Fruit fly (Drosophila melanogaster): Measurements from ENCODE around the gene Glut4EF.
A peak's percentile ranks its signal among the peaks of the same experiment; 100 is the strongest.

The Glut4EF gene

DNA sequence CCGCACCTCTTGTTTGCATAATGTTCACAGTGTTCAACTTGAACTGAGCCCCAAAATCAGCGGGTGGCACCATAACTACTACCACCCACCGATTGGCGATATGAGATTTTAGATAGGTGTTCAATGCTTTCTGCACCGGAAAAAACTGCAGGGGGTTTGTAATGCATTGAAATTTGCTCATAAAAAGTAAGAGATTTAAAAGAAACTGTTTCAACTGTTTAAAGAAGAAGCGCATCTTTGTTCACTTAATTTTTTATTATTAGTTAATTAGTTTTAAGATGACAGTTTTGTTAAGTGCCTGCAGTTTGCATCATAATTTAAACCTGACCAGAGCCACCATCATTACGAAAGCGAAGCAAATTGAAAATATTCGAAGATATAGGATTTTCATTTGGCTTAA lies 50.0 kb downstream of the Glut4EF start:
- TF ChIP-seq pan (optimal IDR thresholded peaks at IDR 0.05) (no peak), usp (GFP tag; optimal IDR thresholded peaks at IDR 0.05) (no peak), CG8478 (optimal IDR thresholded peaks at IDR 0.05) (no peak), psq (optimal IDR thresholded peaks at IDR 0.05) (no peak), EcR (GFP tag; optimal IDR thresholded peaks at IDR 0.05) (no peak)

DNA sequence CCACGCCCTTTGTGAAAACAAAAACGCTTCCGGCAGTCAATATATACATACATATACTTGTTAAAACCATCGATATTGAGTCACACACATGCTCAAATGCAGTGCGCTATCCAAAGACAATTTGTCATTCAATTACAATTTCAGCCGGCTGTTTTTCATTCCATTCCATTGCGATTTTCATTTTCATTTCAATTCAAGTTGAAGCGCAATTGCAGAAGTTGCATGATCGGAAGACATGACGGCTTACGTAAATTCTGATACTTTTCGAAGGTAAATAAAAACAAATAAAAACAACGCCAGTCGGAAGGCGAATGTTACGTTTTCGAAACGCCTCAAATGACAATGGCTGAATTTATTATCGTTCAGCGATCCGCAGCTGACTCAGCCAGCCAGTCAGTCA lies 50.8 kb downstream of the Glut4EF start:
- TF ChIP-seq pan (optimal IDR thresholded peaks at IDR 0.05) (no peak), psq (optimal IDR thresholded peaks at IDR 0.05) (no peak), EcR (GFP tag; optimal IDR thresholded peaks at IDR 0.05) (no peak), Dll (optimal IDR thresholded peaks at IDR 0.05) (no peak), CG8478 (optimal IDR thresholded peaks at IDR 0.05) (no peak), usp (GFP tag; optimal IDR thresholded peaks at IDR 0.05) (no peak)

DNA sequence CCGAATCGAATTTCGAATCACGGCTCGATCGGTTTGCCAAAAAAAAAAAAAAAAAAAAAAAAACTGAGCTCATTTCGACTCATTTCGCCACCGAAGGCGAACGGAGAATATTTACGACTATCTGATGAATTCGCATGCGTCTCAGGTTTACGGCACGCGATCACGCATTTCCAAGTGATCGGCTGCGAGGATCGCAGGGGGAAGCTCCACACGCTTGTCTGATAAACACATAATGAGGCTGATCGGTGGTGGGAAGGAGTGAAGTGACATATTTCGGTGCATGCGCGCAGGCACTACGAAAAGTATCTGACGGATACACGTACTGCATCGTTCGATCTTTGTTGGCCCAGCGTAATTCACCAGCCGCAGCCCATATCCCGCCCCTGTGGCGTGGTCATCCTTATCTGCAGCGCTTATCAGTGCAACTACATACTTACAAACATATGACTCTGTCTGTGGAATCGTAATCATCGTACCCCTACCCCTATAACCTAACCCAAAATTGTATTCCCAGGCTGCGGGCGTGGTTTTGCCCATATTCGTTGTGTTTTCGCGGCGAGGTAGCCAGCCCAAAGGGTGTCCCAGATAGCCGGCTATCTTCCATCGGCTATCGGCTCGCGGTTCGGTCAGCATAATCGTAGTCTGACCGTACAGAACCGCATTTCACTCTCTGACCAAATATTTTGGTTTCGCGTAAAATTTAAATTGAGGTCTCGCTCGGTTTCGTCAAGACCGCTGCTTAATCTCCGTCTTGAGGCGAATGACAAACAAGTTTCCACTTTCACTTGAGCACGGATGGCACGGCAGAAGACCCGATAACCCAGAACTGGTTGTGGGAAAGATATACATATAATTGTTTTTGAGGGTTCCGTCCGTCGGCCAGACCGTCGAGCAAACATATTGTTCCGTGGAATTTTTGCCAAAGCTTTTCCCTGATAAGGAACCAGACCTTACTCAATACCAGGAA lies 52.7 kb downstream of the Glut4EF start:
- no peak for TF ChIP-seq Dll (optimal IDR thresholded peaks at IDR 0.05)
- no peak for TF ChIP-seq CG8478 (optimal IDR thresholded peaks at IDR 0.05)
- no peak for TF ChIP-seq psq (optimal IDR thresholded peaks at IDR 0.05)
- TF ChIP-seq EcR (GFP tag; optimal IDR thresholded peaks at IDR 0.05), result no peak
- no peak for TF ChIP-seq pan (optimal IDR thresholded peaks at IDR 0.05)
- no peak for TF ChIP-seq usp (GFP tag; optimal IDR thresholded peaks at IDR 0.05)

DNA sequence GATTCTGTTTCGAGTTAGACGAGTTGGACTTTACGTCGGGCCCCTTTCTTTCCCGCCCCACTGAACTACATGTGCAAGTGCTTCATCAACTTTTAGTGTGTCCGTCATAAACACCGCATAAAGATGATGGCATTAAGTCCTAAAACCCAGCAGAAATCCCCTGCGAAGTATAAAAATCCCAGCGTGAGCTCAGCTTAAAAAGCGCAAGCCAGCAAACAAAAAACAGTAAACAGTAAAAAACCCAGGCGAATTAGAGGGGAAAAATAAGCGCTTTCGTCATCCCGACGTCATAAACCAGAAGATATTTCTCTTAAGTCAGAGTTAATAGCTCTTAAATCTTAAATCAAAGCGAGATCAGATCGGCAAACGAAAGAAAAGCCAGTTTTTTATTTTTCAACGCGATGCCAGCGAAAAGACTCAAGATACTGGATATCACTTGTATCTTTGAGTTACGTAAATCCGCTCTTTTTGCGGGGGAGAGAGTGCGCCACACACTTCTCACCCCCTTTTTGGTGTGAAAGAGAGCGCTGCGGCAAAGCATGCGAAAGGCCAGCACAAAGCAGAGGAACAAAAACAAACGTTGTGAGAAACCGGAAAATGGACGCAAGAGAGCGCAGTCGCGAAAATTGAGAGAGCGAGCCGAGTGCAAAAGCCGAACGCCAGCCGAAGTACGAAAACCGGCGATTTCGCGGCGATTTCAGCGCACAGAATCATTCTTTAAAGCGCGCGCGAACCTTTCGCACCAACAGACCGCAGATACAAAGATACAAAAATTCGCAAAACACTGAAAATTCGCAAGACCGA lies 53.9 kb downstream of the Glut4EF start:
- TF ChIP-seq usp (GFP tag; optimal IDR thresholded peaks at IDR 0.05) (no peak), CG8478 (optimal IDR thresholded peaks at IDR 0.05) (no peak), pan (optimal IDR thresholded peaks at IDR 0.05) (no peak), EcR (GFP tag; optimal IDR thresholded peaks at IDR 0.05) (peak in 1 of 2 experiments; percentile 6), psq (optimal IDR thresholded peaks at IDR 0.05) (no peak), Dll (optimal IDR thresholded peaks at IDR 0.05) (peak; percentile 90)

DNA sequence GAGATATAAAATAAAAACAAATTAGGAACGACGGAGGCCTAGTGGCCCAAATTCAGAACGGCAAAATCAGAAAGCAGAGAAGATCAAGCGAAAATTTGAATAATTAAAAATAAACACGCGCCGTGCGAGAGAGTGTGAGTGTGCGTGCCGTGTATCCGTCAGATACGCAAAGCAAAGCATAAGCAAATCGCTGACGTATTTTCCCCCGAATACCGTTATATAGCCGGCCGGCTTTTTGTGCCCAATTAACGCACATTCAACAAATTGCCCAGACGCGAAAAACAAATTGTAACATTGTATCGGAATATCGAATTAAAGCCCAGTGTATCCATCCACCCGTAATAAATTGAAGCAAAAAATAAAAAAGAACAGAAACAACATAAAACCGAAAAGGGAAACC lies 54.7 kb downstream of the Glut4EF start:
- TF ChIP-seq pan (optimal IDR thresholded peaks at IDR 0.05) (no peak), CG8478 (optimal IDR thresholded peaks at IDR 0.05) (no peak), usp (GFP tag; optimal IDR thresholded peaks at IDR 0.05) (no peak), psq (optimal IDR thresholded peaks at IDR 0.05) (no peak), Dll (optimal IDR thresholded peaks at IDR 0.05) (no peak), EcR (GFP tag; optimal IDR thresholded peaks at IDR 0.05) (no peak)

DNA sequence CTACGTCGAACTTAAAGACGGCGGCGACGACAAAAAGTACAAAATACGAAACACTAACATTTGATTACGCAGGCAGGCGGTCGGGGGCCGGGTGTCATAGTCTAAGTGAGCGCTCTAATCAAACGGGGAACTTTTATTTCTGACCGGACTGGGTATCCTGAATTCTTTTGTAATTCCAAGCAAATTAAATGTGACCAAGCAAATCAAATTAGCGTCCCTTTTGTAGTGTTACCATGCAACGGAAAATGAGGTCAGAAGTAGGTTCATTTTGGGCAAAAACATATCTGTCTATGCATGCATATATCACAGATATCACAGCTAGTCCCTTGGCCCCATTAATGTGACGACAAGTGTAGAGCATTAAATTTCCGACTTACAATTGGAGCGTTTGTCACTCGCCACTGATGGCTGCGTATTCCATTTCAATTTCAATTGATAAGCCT lies 56.7 kb downstream of the Glut4EF start:
- TF ChIP-seq psq (optimal IDR thresholded peaks at IDR 0.05) (no peak), Dll (optimal IDR thresholded peaks at IDR 0.05) (no peak), pan (optimal IDR thresholded peaks at IDR 0.05) (no peak), CG8478 (optimal IDR thresholded peaks at IDR 0.05) (no peak), usp (GFP tag; optimal IDR thresholded peaks at IDR 0.05) (no peak), EcR (GFP tag; optimal IDR thresholded peaks at IDR 0.05) (no peak)

DNA sequence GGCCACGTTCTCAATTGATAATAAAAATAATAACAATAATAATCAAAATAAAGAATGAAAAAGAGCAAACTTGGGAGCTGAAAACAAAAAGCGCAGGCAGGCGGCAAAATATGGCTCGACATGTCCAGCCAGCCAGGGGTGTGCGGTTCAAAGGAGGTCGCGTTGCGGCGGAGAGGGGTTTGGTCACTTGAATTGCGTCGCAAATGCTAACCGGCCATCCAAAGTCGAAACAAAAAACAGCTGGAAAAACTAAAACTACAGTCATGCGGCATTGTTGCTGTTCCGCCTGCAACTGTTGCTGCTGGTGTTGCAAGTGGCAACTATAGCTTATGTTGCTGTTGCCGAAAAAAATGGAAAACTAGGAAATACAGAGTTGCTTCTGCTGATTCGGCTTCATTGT lies 57.2 kb downstream of the Glut4EF start:
- TF ChIP-seq usp (GFP tag; optimal IDR thresholded peaks at IDR 0.05) (no peak), psq (optimal IDR thresholded peaks at IDR 0.05) (no peak), CG8478 (optimal IDR thresholded peaks at IDR 0.05) (no peak), EcR (GFP tag; optimal IDR thresholded peaks at IDR 0.05) (no peak), pan (optimal IDR thresholded peaks at IDR 0.05) (no peak), Dll (optimal IDR thresholded peaks at IDR 0.05) (no peak)

DNA sequence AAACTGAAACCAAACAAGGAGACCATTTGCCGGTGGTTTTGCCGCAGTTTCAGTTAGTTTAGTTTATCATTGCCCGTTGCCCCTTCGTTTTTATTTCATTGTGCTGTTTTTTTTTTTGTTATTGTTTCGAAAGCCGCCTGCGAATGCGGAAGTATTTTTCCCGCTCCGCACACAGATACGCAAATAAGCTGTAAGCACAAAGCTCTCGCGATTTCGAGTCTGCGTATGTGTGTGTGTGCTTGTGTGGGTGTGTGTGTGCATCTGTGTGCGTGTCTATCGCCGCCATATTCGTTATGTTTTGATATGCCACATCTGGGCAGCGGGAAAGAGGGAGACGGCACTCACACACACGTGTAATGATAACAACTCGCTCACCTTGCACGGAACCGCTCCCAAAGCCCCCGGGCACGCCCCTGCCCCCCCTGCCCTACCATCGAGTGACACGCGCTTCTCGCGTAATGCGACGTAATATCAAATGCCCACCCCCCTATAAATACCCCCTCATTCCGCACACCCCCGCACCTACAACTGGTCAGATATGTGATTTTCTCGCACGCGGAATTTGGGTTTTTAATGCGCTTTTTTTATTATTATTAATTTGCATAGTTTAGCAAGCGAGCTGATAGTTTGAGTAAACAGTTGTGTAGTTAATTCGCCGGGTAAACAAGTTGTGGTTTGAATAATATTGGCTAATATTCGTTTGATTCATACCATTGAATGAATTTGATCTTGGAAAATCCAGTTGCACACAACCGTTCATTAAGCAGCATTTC lies 57.9 kb downstream of the Glut4EF start:
- TF ChIP-seq EcR (GFP tag; optimal IDR thresholded peaks at IDR 0.05) (no peak), usp (GFP tag; optimal IDR thresholded peaks at IDR 0.05) (no peak), pan (optimal IDR thresholded peaks at IDR 0.05) (no peak), Dll (optimal IDR thresholded peaks at IDR 0.05) (no peak), psq (optimal IDR thresholded peaks at IDR 0.05) (no peak), CG8478 (optimal IDR thresholded peaks at IDR 0.05) (no peak)

DNA sequence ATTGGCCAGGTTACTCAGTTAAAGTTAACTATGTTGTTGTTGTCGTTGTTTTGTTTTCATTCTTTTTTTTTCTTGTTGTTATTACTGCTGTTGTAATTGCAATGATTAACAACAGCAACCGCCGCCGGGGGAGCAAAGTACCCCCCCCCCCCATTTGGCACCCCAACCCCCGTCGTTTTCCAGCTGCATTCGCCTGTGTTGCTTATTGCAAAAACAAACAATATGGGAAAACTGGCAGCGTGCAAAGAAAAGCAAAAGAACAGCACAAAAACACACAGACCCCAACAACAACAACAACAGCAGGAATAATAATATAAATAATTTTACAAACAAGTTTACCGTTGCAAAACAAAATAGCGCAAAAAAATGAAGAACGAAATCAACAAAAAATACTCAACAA lies 58.9 kb downstream of the Glut4EF start:
- TF ChIP-seq psq (optimal IDR thresholded peaks at IDR 0.05) (no peak), Dll (optimal IDR thresholded peaks at IDR 0.05) (no peak), usp (GFP tag; optimal IDR thresholded peaks at IDR 0.05) (no peak), pan (optimal IDR thresholded peaks at IDR 0.05) (no peak), EcR (GFP tag; optimal IDR thresholded peaks at IDR 0.05) (no peak), CG8478 (optimal IDR thresholded peaks at IDR 0.05) (no peak)

DNA sequence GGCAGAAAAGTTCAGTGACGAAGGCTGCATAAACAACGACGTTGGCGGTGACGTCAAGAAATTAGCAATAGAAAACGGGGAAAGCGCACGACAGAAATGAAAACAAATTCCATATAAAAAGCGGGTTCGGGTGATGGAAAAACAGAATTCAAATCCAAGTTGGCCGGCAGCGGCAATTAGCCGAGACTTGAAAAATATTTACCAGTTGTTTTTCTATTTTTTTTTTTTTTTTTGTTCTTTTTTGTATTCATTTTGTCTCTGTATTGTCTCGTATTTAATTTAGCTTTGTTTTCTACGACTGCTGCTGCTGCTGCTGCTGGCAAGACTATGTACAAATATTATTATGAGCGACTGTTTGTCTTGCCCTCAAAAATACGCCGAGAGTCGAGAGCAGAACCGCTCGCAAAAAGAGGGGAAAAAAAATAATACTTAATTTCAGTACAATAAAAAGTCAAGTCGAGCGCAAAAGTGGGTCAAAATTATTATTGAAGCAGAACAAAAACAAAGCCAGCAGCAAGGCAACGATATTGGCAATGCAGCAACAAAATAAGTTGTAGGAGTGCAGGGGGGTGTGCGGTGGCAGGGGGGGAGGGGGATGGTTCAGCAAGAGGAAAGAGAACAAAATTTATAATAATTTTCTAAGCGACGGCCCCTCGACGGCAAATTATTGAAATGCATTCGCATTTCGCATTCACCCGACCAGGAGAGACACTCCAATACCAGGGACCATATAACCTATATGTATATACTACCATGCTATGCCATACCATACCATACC lies 59.7 kb downstream of the Glut4EF start:
- TF ChIP-seq EcR (GFP tag; optimal IDR thresholded peaks at IDR 0.05), result no peak
- no peak for TF ChIP-seq CG8478 (optimal IDR thresholded peaks at IDR 0.05)
- no peak for TF ChIP-seq usp (GFP tag; optimal IDR thresholded peaks at IDR 0.05)
- TF ChIP-seq pan (optimal IDR thresholded peaks at IDR 0.05), result no peak
- TF ChIP-seq psq (optimal IDR thresholded peaks at IDR 0.05), result no peak
- no peak for TF ChIP-seq Dll (optimal IDR thresholded peaks at IDR 0.05)

Data from whole organism.